Fruit fly (Drosophila melanogaster) whole organism, wandering third instar larva: ENCODE measurements around the gene CG42758.

ENCODE experiments used
- Abd-B ChIP-seq: fragments of >200 bp; optimal IDR thresholded peaks from 2 replicates; lab custom pipeline; 2017; ENCODE audit warnings: missing biosample characterization, missing genetic modification characterization
- CG32264 ChIP-seq: fragments of 200-800 bp; sonication (Bioruptor generic); optimal IDR thresholded peaks from 2 replicates; lab custom pipeline; 2016; ENCODE audit warnings: missing biosample characterization, missing genetic modification characterization
- CrebA ChIP-seq: fragments of 200-800 bp; sonication (Bioruptor generic); optimal IDR thresholded peaks from 2 replicates; lab custom pipeline; 2016; ENCODE audit warnings: missing biosample characterization, mild to moderate bottlenecking, missing genetic modification characterization, borderline replicate concordance
- Dfd ChIP-seq: fragments of >200 bp; optimal IDR thresholded peaks from 2 replicates; lab custom pipeline; 2017; ENCODE audit warnings: missing biosample characterization, missing genetic modification characterization
- Dif ChIP-seq: fragments of 200-275, 200-300 bp; sonication (Bioruptor generic); optimal IDR thresholded peaks from 2 replicates; lab custom pipeline; 2018; ENCODE audit warnings: missing biosample characterization, missing genetic modification characterization; ENCODE audit not compliant: partially characterized antibody
- GATAd ChIP-seq: sonication (Bioruptor generic); optimal IDR thresholded peaks from 2 replicates; lab custom pipeline; 2016; ENCODE audit warnings: missing biosample characterization, missing genetic modification characterization
- HLH106 ChIP-seq: fragments of 200-800 bp; optimal IDR thresholded peaks from 3 replicates; lab custom pipeline; 2019; ENCODE audit warnings: missing biosample characterization, mild to moderate bottlenecking, missing genetic modification characterization, moderate library complexity
- Hr78 ChIP-seq: fragments of >200 bp; optimal IDR thresholded peaks from 2 replicates; lab custom pipeline; 2017; ENCODE audit warnings: missing biosample characterization, missing genetic modification characterization
- Jra ChIP-seq: sonication (Bioruptor generic); optimal IDR thresholded peaks from 2 replicates; lab custom pipeline; 2016; ENCODE audit warnings: missing biosample characterization, missing genetic modification characterization
- Mio ChIP-seq: sonication (Bioruptor generic); optimal IDR thresholded peaks from 2 replicates; lab custom pipeline; 2016; ENCODE audit warnings: missing biosample characterization, missing genetic modification characterization
- Myc ChIP-seq: fragments of >200 bp; optimal IDR thresholded peaks from 2 replicates; lab custom pipeline; 2017
- N ChIP-seq: fragments of >200 bp; optimal IDR thresholded peaks from 2 replicates; lab custom pipeline; 2018; ENCODE audit warnings: missing biosample characterization, missing external identifiers, missing genetic modification characterization
- OdsH ChIP-seq: fragments of 200-800 bp; sonication (Bioruptor generic); optimal IDR thresholded peaks from 2 replicates; lab custom pipeline; 2016; ENCODE audit warnings: missing biosample characterization, mild to moderate bottlenecking, missing genetic modification characterization
- Rel ChIP-seq, 2 experiments: fragments of 200-800 bp; sonication (Bioruptor generic) in 1 of 2; optimal IDR thresholded peaks; 2 replicates in 1 of 2; 3 replicates in 1 of 2; lab custom pipeline; 2016 to 2019; ENCODE audit warnings: mild to moderate bottlenecking in 2 of 2, missing biosample characterization in 2 of 2, missing genetic modification characterization in 2 of 2, moderate library complexity in 1 of 2
- Sp1 ChIP-seq: fragments of 200-800 bp; sonication (Bioruptor generic); optimal IDR thresholded peaks from 3 replicates; lab custom pipeline; 2019; ENCODE audit warnings: missing biosample characterization, mild to moderate bottlenecking, missing genetic modification characterization, moderate library complexity
- Vsx2 ChIP-seq: fragments of 200-300, 225-300 bp; sonication (Bioruptor generic); optimal IDR thresholded peaks from 2 replicates; lab custom pipeline; 2018; ENCODE audit warnings: missing biosample characterization, missing genetic modification characterization; ENCODE audit not compliant: partially characterized antibody
- br ChIP-seq: fragments of 200-800 bp; sonication (Bioruptor generic); optimal IDR thresholded peaks from 2 replicates; lab custom pipeline; 2016; ENCODE audit warnings: missing biosample characterization, missing genetic modification characterization
- brk ChIP-seq: fragments of 200-800 bp; sonication (Bioruptor generic); optimal IDR thresholded peaks from 2 replicates; lab custom pipeline; 2016; ENCODE audit warnings: missing biosample characterization, mild to moderate bottlenecking, missing genetic modification characterization
- dmrt93B ChIP-seq: fragments of 200-800 bp; sonication (Bioruptor generic); optimal IDR thresholded peaks from 2 replicates; lab custom pipeline; 2018; ENCODE audit warnings: missing biosample characterization, mild to moderate bottlenecking, missing genetic modification characterization
- ey ChIP-seq: fragments of 200-800 bp; sonication (Bioruptor generic); optimal IDR thresholded peaks from 2 replicates; lab custom pipeline; 2016; ENCODE audit warnings: missing biosample characterization, missing genetic modification characterization
- foxo ChIP-seq, 2 experiments: fragments of 200-800 bp; sonication (Bioruptor generic); optimal IDR thresholded peaks; 2 replicates in 1 of 2; 3 replicates in 1 of 2; lab custom pipeline; 2016 to 2017; ENCODE audit warnings: missing biosample characterization in 2 of 2, missing genetic modification characterization in 2 of 2
- h ChIP-seq: fragments of 200-800 bp; sonication (Bioruptor generic); optimal IDR thresholded peaks from 3 replicates; lab custom pipeline; 2016; ENCODE audit warnings: missing biosample characterization, mild to moderate bottlenecking, missing genetic modification characterization
- jim ChIP-seq: fragments of 175-275, 200-325 bp; sonication (Bioruptor generic); optimal IDR thresholded peaks from 2 replicates; lab custom pipeline; 2016; ENCODE audit warnings: missing biosample characterization, mild to moderate bottlenecking, missing genetic modification characterization
- pan ChIP-seq: fragments of >200 bp; optimal IDR thresholded peaks from 2 replicates; lab custom pipeline; 2017
- psq ChIP-seq: fragments of 200-800 bp; sonication (Bioruptor generic); optimal IDR thresholded peaks from 3 replicates; lab custom pipeline; 2017; ENCODE audit warnings: missing biosample characterization, mild to moderate bottlenecking, missing genetic modification characterization, moderate library complexity
- rgr ChIP-seq: fragments of 200-800 bp; sonication (Bioruptor generic); optimal IDR thresholded peaks from 3 replicates; lab custom pipeline; 2016; ENCODE audit warnings: missing biosample characterization, mild to moderate bottlenecking, missing genetic modification characterization
- sage ChIP-seq: fragments of 200-800 bp; sonication (Bioruptor generic); optimal IDR thresholded peaks from 2 replicates; lab custom pipeline; 2016; ENCODE audit warnings: missing biosample characterization, mild to moderate bottlenecking, missing genetic modification characterization
- tai ChIP-seq: sonication (Bioruptor generic); optimal IDR thresholded peaks from 2 replicates; lab custom pipeline; 2016; ENCODE audit warnings: missing biosample characterization, missing genetic modification characterization
- woc ChIP-seq: sonication (Bioruptor generic); optimal IDR thresholded peaks from 2 replicates; lab custom pipeline; 2016; ENCODE audit warnings: missing biosample characterization, mild to moderate bottlenecking, missing genetic modification characterization

CG42758 gene

dm6 chr3L:14599503-14599902 is 32.3 kb downstream of the CG42758 start, which contains the start of gene HGTX:
HGTX (minus strand) TSS chr3L:14599540.
- TF ChIP-seq HLH106 (tag; lab: Kevin White, UChicago) (no peak), Dif (GFP tag; lab: Kevin White, UChicago) (peak; percentile 41)

- TF ChIP-seq woc (GFP tag; lab: Kevin White, UChicago) (no peak), Jra (GFP tag; lab: Kevin White, UChicago) (no peak), br (GFP tag; lab: Kevin White, UChicago) (no peak), Hr78 (GFP tag; lab: Kevin White, UChicago) (no peak)
Measured at dm6 chr3L:14600570-14600969, 33.3 kb downstream of the CG42758 start.

- TF ChIP-seq brk (GFP tag; lab: Kevin White, UChicago) (no peak), CG32264 (GFP tag; lab: Kevin White, UChicago) (no peak), Vsx2 (GFP tag; lab: Kevin White, UChicago) (no peak)
Measured at dm6 chr3L:14603160-14603559, 35.9 kb downstream of the CG42758 start.

- TF ChIP-seq ey (no peak), rgr (GFP tag; lab: Kevin White, UChicago) (no peak), N (GFP tag; lab: Kevin White, UChicago) (no peak), psq (GFP tag; lab: Kevin White, UChicago) (no peak), OdsH (GFP tag; lab: Kevin White, UChicago) (no peak), pan (lab: Kevin White, UChicago) (no peak), Abd-B (GFP tag; lab: Kevin White, UChicago) (no peak), br (GFP tag; lab: Kevin White, UChicago) (no peak)
- TF ChIP-seq, all 38 proteins: peak for 0
Measured at dm6 chr3L:14605291-14605690, 38.1 kb downstream of the CG42758 start.

dm6 chr3L:14607620-14608019 is 40.4 kb downstream of the CG42758 start:
- TF ChIP-seq Myc (peak; percentile 70), CrebA (GFP tag; lab: Kevin White, UChicago) (no peak), rgr (GFP tag; lab: Kevin White, UChicago) (no peak), tai (GFP tag; lab: Kevin White, UChicago) (peak; percentile 37)
- TF ChIP-seq, all 38 proteins: peak for 2

dm6 chr3L:14609138-14609729 is 42.0 kb downstream of the CG42758 start:
- no peak for TF ChIP-seq CrebA (GFP tag; lab: Kevin White, UChicago)
- no peak for TF ChIP-seq Mio (GFP tag; lab: Kevin White, UChicago)

- TF ChIP-seq h (GFP tag; lab: Kevin White, UChicago): peak; percentile 37
- TF ChIP-seq woc (GFP tag; lab: Kevin White, UChicago): peak; percentile 3
- TF ChIP-seq OdsH (GFP tag; lab: Kevin White, UChicago): peak; percentile 40
- peak; percentile 40 for TF ChIP-seq brk (GFP tag; lab: Kevin White, UChicago)
- TF ChIP-seq Sp1: peak; percentile 68
- no peak for TF ChIP-seq Abd-B (GFP tag; lab: Kevin White, UChicago)
- no peak for TF ChIP-seq Dfd
- TF ChIP-seq foxo (GFP tag; optimal IDR thresholded peaks at IDR 0.05; lab: Kevin White, UChicago): peak in 1 of 2 experiments; percentile 52
- TF ChIP-seq Rel (GFP tag; optimal IDR thresholded peaks at IDR 0.05; lab: Kevin White, UChicago): no peak
- no peak for TF ChIP-seq Rel (tag; optimal IDR thresholded peaks at IDR 0.05; lab: Kevin White, UChicago)
- TF ChIP-seq dmrt93B (GFP tag; lab: Kevin White, UChicago): peak; percentile 42
- TF ChIP-seq HLH106 (tag; lab: Kevin White, UChicago): peak; percentile 67
- no peak for TF ChIP-seq GATAd (GFP tag; lab: Kevin White, UChicago)
- TF ChIP-seq psq (GFP tag; lab: Kevin White, UChicago): peak; percentile 61
- no peak for TF ChIP-seq N (GFP tag; lab: Kevin White, UChicago)
- no peak for TF ChIP-seq jim (GFP tag; lab: Kevin White, UChicago)
- TF ChIP-seq sage (GFP tag; lab: Kevin White, UChicago): no peak
Measured at dm6 chr3L:14610458-14610857, 43.2 kb downstream of the CG42758 start.
